Worm (Caenorhabditis elegans) whole organism, late embryonic: ENCODE results near the gene ser-4.

ENCODE experiments used
- ahr-1 ChIP-seq: sonication (generic microtip); optimal IDR thresholded peaks from 2 replicates; lab custom pipeline; 2016; ENCODE audit warnings: missing genetic modification characterization, missing compliant biosample characterization
- ama-1 ChIP-seq: fragments of 150-350 bp; optimal IDR thresholded peaks from 2 replicates; lab custom pipeline; 2014
- ceh-45 ChIP-seq: fragments of 200-800 bp; sonication (Bioruptor generic); IDR thresholded peaks from 2 replicates; pipeline ENCODE4 v1.3.6; 2022; ENCODE audit warnings: missing genetic modification reagents, missing genetic modification characterization, missing compliant biosample characterization
- ceh-9 ChIP-seq: sonication (generic microtip); optimal IDR thresholded peaks from 2 replicates; lab custom pipeline; 2016; ENCODE audit warnings: mild to moderate bottlenecking, missing genetic modification characterization, inconsistent platforms, missing compliant biosample characterization
- elt-2 ChIP-seq: sonication (generic microtip); optimal IDR thresholded peaks from 2 replicates; lab custom pipeline; 2016; ENCODE audit warnings: missing genetic modification reagents, missing genetic modification characterization, missing compliant biosample characterization
- ets-4 ChIP-seq: sonication (generic microtip); optimal IDR thresholded peaks from 2 replicates; lab custom pipeline; 2016; ENCODE audit warnings: missing genetic modification characterization, missing compliant biosample characterization
- eyg-1 ChIP-seq: sonication (generic microtip); optimal IDR thresholded peaks from 2 replicates; lab custom pipeline; 2016; ENCODE audit warnings: missing genotype, missing genetic modification characterization, missing compliant biosample characterization
- nfya-1 ChIP-seq: sonication (generic microtip); optimal IDR thresholded peaks from 2 replicates; lab custom pipeline; 2017; ENCODE audit warnings: missing genetic modification characterization, mild to moderate bottlenecking, missing compliant biosample characterization, antibody characterized with exemption, moderate library complexity
- pag-3 ChIP-seq: sonication (generic microtip); optimal IDR thresholded peaks from 2 replicates; lab custom pipeline; 2016; ENCODE audit warnings: missing compliant biosample characterization, missing genetic modification characterization, borderline replicate concordance
- pha-4 ChIP-seq: fragments of 150-350 bp; optimal IDR thresholded peaks from 2 replicates; lab custom pipeline; 2018; ENCODE audit warnings: missing biosample characterization, missing genetic modification reagents, missing genetic modification characterization
- pqm-1 ChIP-seq: sonication (generic microtip); optimal IDR thresholded peaks from 2 replicates; lab custom pipeline; 2016; ENCODE audit warnings: missing genetic modification characterization, missing compliant biosample characterization

DNA sequence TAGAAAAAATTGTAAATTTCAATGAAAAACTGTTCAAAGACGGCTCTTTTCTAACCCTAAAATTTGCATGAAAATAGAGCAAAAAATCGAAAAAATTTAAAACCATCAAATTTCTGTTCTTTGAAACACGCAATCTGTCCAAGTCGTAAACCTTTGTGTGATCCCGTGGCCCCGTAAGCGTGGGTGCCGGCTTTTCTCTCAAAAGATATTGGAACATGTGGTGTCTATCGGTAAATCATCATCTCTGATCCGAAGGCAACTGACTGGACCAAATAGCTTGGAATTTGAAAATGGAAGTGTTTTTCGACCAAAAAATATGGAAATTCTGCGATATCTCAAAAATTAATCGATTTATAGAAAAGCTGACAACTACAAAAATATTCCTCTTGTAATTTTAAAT, 54.2 kb downstream of the ser-4 start:
- TF ChIP-seq nfya-1 (tag; lab: Kevin White, UChicago) (no peak), ahr-1 (no peak), ets-4 (tag; lab: Kevin White, UChicago) (no peak), eyg-1 (tag; lab: Kevin White, UChicago) (no peak), pag-3 (tag; lab: Kevin White, UChicago) (no peak), ceh-9 (tag; lab: Kevin White, UChicago) (no peak), pqm-1 (tag; lab: Kevin White, UChicago) (no peak), ama-1 (no peak), elt-2 (tag; lab: Kevin White, UChicago) (no peak), ceh-45 (GFP tag; lab: Robert Waterston, UW) (no peak), pha-4 (tag; lab: Kevin White, UChicago) (no peak)
